Fruit fly (Drosophila melanogaster) whole organism, embryonic: ENCODE measurements around the gene Arpc2.

Experiments
- Ada2b ChIP-seq: fragments of 200-800 bp; sonication (Bioruptor generic); IDR thresholded peaks from 2 replicates; pipeline ENCODE4 v1.3.6; 2022; ENCODE audit warnings: missing biosample characterization, missing genetic modification characterization
- Atf6 ChIP-seq: fragments of 200-800 bp; sonication (Bioruptor generic); IDR thresholded peaks from 2 replicates; pipeline ENCODE4 v1.3.6; 2022; ENCODE audit warnings: missing biosample characterization, missing genetic modification characterization
- CG11093 ChIP-seq: fragments of 200-800 bp; sonication (Bioruptor generic); IDR thresholded peaks from 3 replicates; pipeline ENCODE4 v1.3.6; 2022; ENCODE audit warnings: missing biosample characterization, missing genetic modification characterization
- CG13123 ChIP-seq: fragments of 200-800 bp; sonication (Bioruptor generic); optimal IDR thresholded peaks from 2 replicates; lab custom pipeline; 2016; ENCODE audit warnings: missing biosample characterization, missing genetic modification characterization
- CG14050 ChIP-seq: fragments of 200-800 bp; sonication (Bioruptor generic); IDR thresholded peaks from 3 replicates; pipeline ENCODE4 v1.3.6; 2022; ENCODE audit warnings: missing biosample characterization, missing genetic modification characterization
- CG14710 ChIP-seq: fragments of 200-800 bp; sonication (Bioruptor generic); optimal IDR thresholded peaks from 3 replicates; lab custom pipeline; 2019; ENCODE audit warnings: missing biosample characterization, mild to moderate bottlenecking, missing genetic modification characterization, moderate library complexity
- CG17328 ChIP-seq: fragments of 200-800 bp; sonication (Bioruptor generic); IDR thresholded peaks from 2 replicates; pipeline ENCODE4 v1.3.6; 2022; ENCODE audit warnings: missing biosample characterization, missing genetic modification characterization
- CG2199 ChIP-seq: fragments of 200-800 bp; sonication (Bioruptor generic); IDR thresholded peaks from 3 replicates; pipeline ENCODE4 v1.3.6; 2022; ENCODE audit warnings: missing biosample characterization, missing genetic modification characterization
- CG30431 ChIP-seq: fragments of 200-800 bp; sonication (Bioruptor generic); optimal IDR thresholded peaks from 2 replicates; lab custom pipeline; 2017; ENCODE audit warnings: missing biosample characterization, missing genetic modification characterization
- CG3838 ChIP-seq: fragments of 200-800 bp; sonication (Bioruptor generic); optimal IDR thresholded peaks from 3 replicates; lab custom pipeline; 2016; ENCODE audit warnings: missing biosample characterization, missing genetic modification characterization
- CG6654 ChIP-seq: fragments of 200-800 bp; sonication (Bioruptor generic); optimal IDR thresholded peaks from 2 replicates; lab custom pipeline; 2017; ENCODE audit warnings: missing biosample characterization, mild to moderate bottlenecking, missing genetic modification characterization
- CG6791 ChIP-seq: fragments of 200-800 bp; sonication (Bioruptor generic); IDR thresholded peaks from 3 replicates; pipeline ENCODE4 v1.3.6; 2022; ENCODE audit warnings: missing biosample characterization, missing genetic modification characterization; ENCODE audit not compliant: partially characterized antibody
- CG7839 ChIP-seq: fragments of 200-800 bp; sonication (Bioruptor generic); optimal IDR thresholded peaks from 3 replicates; lab custom pipeline; 2018; ENCODE audit warnings: missing biosample characterization, mild to moderate bottlenecking, missing genetic modification characterization, moderate library complexity
- CG9437 ChIP-seq: fragments of 200-800 bp; sonication (Bioruptor generic); optimal IDR thresholded peaks from 2 replicates; lab custom pipeline; 2018; ENCODE audit warnings: missing biosample characterization, mild to moderate bottlenecking, missing genetic modification characterization
- CTCF ChIP-seq: fragments of 200-800 bp; sonication (Bioruptor generic); optimal IDR thresholded peaks from 2 replicates; lab custom pipeline; 2017; ENCODE audit warnings: missing biosample characterization, mild to moderate bottlenecking, missing genetic modification characterization, moderate library complexity
- CrebB ChIP-seq: fragments of 200-800 bp; sonication (Bioruptor generic); optimal IDR thresholded peaks from 3 replicates; lab custom pipeline; 2018; ENCODE audit warnings: missing biosample characterization, mild to moderate bottlenecking, missing genetic modification characterization
- Deaf1 ChIP-seq: fragments of 200-800 bp; optimal IDR thresholded peaks from 3 replicates; lab custom pipeline; 2019; ENCODE audit warnings: missing biosample characterization, mild to moderate bottlenecking, missing genetic modification characterization, moderate library complexity
- Eip74EF ChIP-seq, 2 experiments: fragments of 200-800 bp in 1 of 2; fragments of >200 bp in 1 of 2; sonication (Bioruptor generic) in 1 of 2; optimal IDR thresholded peaks; 2 replicates each; lab custom pipeline; 2017 to 2019; ENCODE audit warnings: missing biosample characterization in 2 of 2, missing genetic modification characterization in 2 of 2, mild to moderate bottlenecking in 1 of 2, moderate library complexity in 1 of 2
- H2.0 ChIP-seq: fragments of 200-800 bp; sonication (Bioruptor generic); IDR thresholded peaks from 2 replicates; pipeline ENCODE4 v1.3.6; 2022; ENCODE audit warnings: missing biosample characterization, missing genetic modification characterization
- Lhr ChIP-seq: fragments of 200-800 bp; sonication (Bioruptor generic); optimal IDR thresholded peaks from 3 replicates; lab custom pipeline; 2017; ENCODE audit warnings: mild to moderate bottlenecking, missing biosample characterization, missing genetic modification reagents, missing genetic modification characterization
- NfI ChIP-seq: fragments of 200-800 bp; sonication (Bioruptor generic); optimal IDR thresholded peaks from 3 replicates; lab custom pipeline; 2018; ENCODE audit warnings: missing biosample characterization, mild to moderate bottlenecking, missing genetic modification characterization, moderate library complexity
- Usf ChIP-seq: fragments of 200-800 bp; sonication (Bioruptor generic); optimal IDR thresholded peaks from 2 replicates; lab custom pipeline; 2017; ENCODE audit warnings: missing genotype, missing biosample characterization, missing genetic modification characterization
- bcd ChIP-seq: fragments of 200-800 bp; sonication (Bioruptor generic); optimal IDR thresholded peaks from 2 replicates; lab custom pipeline; 2017; ENCODE audit warnings: missing biosample characterization, mild to moderate bottlenecking, missing genetic modification characterization
- chif ChIP-seq, 2 experiments: fragments of 200-800 bp; sonication (Bioruptor generic); optimal IDR thresholded peaks; 3 replicates each; lab custom pipeline; 2016; ENCODE audit warnings: missing biosample characterization in 2 of 2, missing genetic modification characterization in 2 of 2
- corto ChIP-seq: fragments of 200-800 bp; sonication (Bioruptor generic); optimal IDR thresholded peaks from 2 replicates; lab custom pipeline; 2016; ENCODE audit warnings: missing biosample characterization, mild to moderate bottlenecking, missing genetic modification characterization, moderate library complexity
- croc ChIP-seq: fragments of 200-800 bp; sonication (Bioruptor generic); conservative IDR thresholded peaks from 3 replicates; pipeline ENCODE4 v1.3.6; 2022; ENCODE audit warnings: missing biosample characterization, missing genetic modification characterization
- dimm ChIP-seq: fragments of 200-800 bp; sonication (Bioruptor generic); IDR thresholded peaks from 2 replicates; pipeline ENCODE4 v1.3.6; 2022; ENCODE audit warnings: missing biosample characterization, missing genetic modification characterization
- ftz-f1 ChIP-seq: fragments of 200-800 bp; sonication (Bioruptor generic); optimal IDR thresholded peaks from 2 replicates; lab custom pipeline; 2016; ENCODE audit warnings: missing biosample characterization, missing genetic modification characterization
- gsb ChIP-seq: fragments of 200-800 bp; sonication (Bioruptor generic); IDR thresholded peaks from 2 replicates; pipeline ENCODE4 v1.3.6; 2022; ENCODE audit warnings: missing biosample characterization, missing genetic modification characterization
- hbn ChIP-seq: fragments of 200-800 bp; sonication (Bioruptor generic); IDR thresholded peaks from 2 replicates; pipeline ENCODE4 v1.3.6; 2022; ENCODE audit warnings: missing biosample characterization, missing genetic modification characterization; ENCODE audit not compliant: partially characterized antibody
- jigr1 ChIP-seq: fragments of 200-800 bp; sonication (Bioruptor generic); IDR thresholded peaks from 3 replicates; pipeline ENCODE4 v1.3.6; 2022; ENCODE audit warnings: missing biosample characterization, missing genetic modification characterization
- kni ChIP-seq: fragments of 200-800 bp; sonication (Bioruptor generic); optimal IDR thresholded peaks from 3 replicates; lab custom pipeline; 2017; ENCODE audit warnings: mild to moderate bottlenecking, missing biosample characterization, missing genetic modification reagents, missing genetic modification characterization
- lilli ChIP-seq: fragments of 200-800 bp; sonication (Bioruptor generic); optimal IDR thresholded peaks from 3 replicates; lab custom pipeline; 2016; ENCODE audit warnings: missing biosample characterization, missing genetic modification characterization
- lov ChIP-seq, 2 experiments: fragments of 200-800 bp in 1 of 2; fragments of >200 bp in 1 of 2; sonication (Bioruptor generic) in 1 of 2; IDR thresholded peaks in 1 of 2; optimal IDR thresholded peaks in 1 of 2; 2 replicates in 1 of 2; 3 replicates in 1 of 2; pipeline versions ENCODE4 v1.3.6 to Lab custom; 2017 to 2022; ENCODE audit warnings: missing biosample characterization in 1 of 2, missing genetic modification characterization in 1 of 2
- maf-S ChIP-seq: fragments of 200-800 bp; sonication (Bioruptor generic); optimal IDR thresholded peaks from 2 replicates; lab custom pipeline; 2016; ENCODE audit warnings: missing biosample characterization, missing genetic modification characterization
- mam ChIP-seq: fragments of 200-800 bp; sonication (Bioruptor generic); optimal IDR thresholded peaks from 3 replicates; lab custom pipeline; 2016; ENCODE audit warnings: missing biosample characterization, missing genetic modification characterization
- nerfin-2 ChIP-seq: fragments of 200-800 bp; sonication (Bioruptor generic); IDR thresholded peaks from 2 replicates; pipeline ENCODE4 v1.3.6; 2022; ENCODE audit warnings: missing biosample characterization, missing genetic modification characterization; ENCODE audit not compliant: partially characterized antibody
- odd ChIP-seq: fragments of 200-800 bp; sonication (Bioruptor generic); optimal IDR thresholded peaks from 2 replicates; lab custom pipeline; 2017; ENCODE audit warnings: missing biosample characterization, mild to moderate bottlenecking, missing genetic modification characterization
- org-1 ChIP-seq: fragments of 200-800 bp; sonication (Bioruptor generic); optimal IDR thresholded peaks from 2 replicates; lab custom pipeline; 2017; ENCODE audit warnings: missing biosample characterization, missing genetic modification characterization
- pan ChIP-seq, 4 experiments: fragments of >200 bp in 3 of 4; fragments of 200-800 bp in 1 of 4; sonication (Bioruptor generic) in 1 of 4; optimal IDR thresholded peaks in 3 of 4; IDR thresholded peaks in 1 of 4; 2 replicates each; pipeline versions ENCODE4 v1.3.6 to Lab custom; 2017 to 2022; ENCODE audit warnings: missing biosample characterization in 2 of 4, missing genetic modification characterization in 2 of 4, mixed read lengths in 1 of 4
- peb ChIP-seq: fragments of 200-800 bp; sonication (Bioruptor generic); IDR thresholded peaks from 2 replicates; pipeline ENCODE4 v1.3.6; 2022; ENCODE audit warnings: missing biosample characterization, missing genetic modification characterization
- rib ChIP-seq: fragments of 200-800 bp; sonication (Bioruptor generic); IDR thresholded peaks from 2 replicates; pipeline ENCODE4 v1.3.6; 2022; ENCODE audit warnings: missing biosample characterization, missing genetic modification characterization
- row ChIP-seq: fragments of 200-800 bp; sonication (Bioruptor generic); IDR thresholded peaks from 3 replicates; pipeline ENCODE4 v1.3.6; 2022; ENCODE audit warnings: missing biosample characterization, missing genetic modification characterization
- sc ChIP-seq, 3 experiments: fragments of >200 bp in 2 of 3; fragments of 200-800 bp in 1 of 3; sonication (Bioruptor generic) in 1 of 3; optimal IDR thresholded peaks; 2 replicates in 2 of 3; 3 replicates in 1 of 3; lab custom pipeline; 2017; ENCODE audit warnings: mild to moderate bottlenecking in 1 of 3, missing biosample characterization in 1 of 3, missing genetic modification characterization in 1 of 3, missing genetic modification reagents in 1 of 3
- sens-2 ChIP-seq: fragments of 200-800 bp; sonication (Bioruptor generic); IDR thresholded peaks from 2 replicates; pipeline ENCODE4 v1.3.6; 2022; ENCODE audit warnings: missing biosample characterization, missing genetic modification characterization
- stc ChIP-seq: fragments of 200-800 bp; sonication (Bioruptor generic); IDR thresholded peaks from 2 replicates; pipeline ENCODE4 v1.3.6; 2022; ENCODE audit warnings: missing biosample characterization, missing genetic modification characterization
- tna ChIP-seq: fragments of 200-800 bp; sonication (Bioruptor generic); IDR thresholded peaks from 2 replicates; pipeline ENCODE4 v1.3.6; 2022; ENCODE audit warnings: missing biosample characterization, missing genetic modification characterization; ENCODE audit not compliant: partially characterized antibody
- tx ChIP-seq: fragments of 200-800 bp; sonication (Bioruptor generic); optimal IDR thresholded peaks from 2 replicates; lab custom pipeline; 2016; ENCODE audit warnings: missing biosample characterization, missing genetic modification characterization
- z ChIP-seq: fragments of 200-800 bp; sonication (Bioruptor generic); IDR thresholded peaks from 3 replicates; pipeline ENCODE4 v1.3.6; 2022; ENCODE audit warnings: missing biosample characterization, missing genetic modification characterization

Arpc2 gene

dm6 chr2L:20414750-20415211 is 2.1 kb upstream of the Arpc2 start, which contains the start of gene CG10947 (continued):
- TF ChIP-seq odd (peak; percentile 69), row (GFP tag; lab: Robert Waterston, UW) (peak; percentile 24; the same call in 1 of the 3 replicates), CG13123 (GFP tag; lab: Kevin White, UChicago) (peak; percentile 57), CG30431 (peak; percentile 42), rib (GFP tag; lab: Robert Waterston, UW) (peak; percentile 48; the same call in 1 of the 2 replicates), CG7839 (peak; percentile 61), CTCF (GFP tag; lab: Kevin White, UChicago) (peak; percentile 94), maf-S (GFP tag; lab: Kevin White, UChicago) (peak; percentile 68), gsb (GFP tag; lab: Robert Waterston, UW) (no peak; the same call in 1 of the 2 replicates), CG3838 (GFP tag; lab: Kevin White, UChicago) (no peak), peb (GFP tag; lab: Robert Waterston, UW) (0 out of 2 replicates have a peak, but pooled peaks have one; percentile 13), Ada2b (GFP tag; lab: Robert Waterston, UW) (peak; percentile 47; the same call in 1 of the 2 replicates), tx (GFP tag; lab: Kevin White, UChicago) (peak; percentile 56), croc (GFP tag; lab: Robert Waterston, UW) (no peak; the same call in 2 of the 3 replicates), Usf (peak; percentile 17), mam (GFP tag; lab: Kevin White, UChicago) (peak; percentile 67), ftz-f1 (GFP tag; lab: Kevin White, UChicago) (peak; percentile 11), bcd (GFP tag; lab: Kevin White, UChicago) (peak; percentile 64), hbn (peak; percentile 51), NfI (GFP tag; lab: Kevin White, UChicago) (peak; percentile 82), Eip74EF (GFP tag; optimal IDR thresholded peaks at IDR 0.05; lab: Kevin White, UChicago) (no peak), org-1 (peak; percentile 29), Deaf1 (tag; lab: Kevin White, UChicago) (no peak), CrebB (tag; lab: Kevin White, UChicago) (peak; percentile 34), CG6654 (peak; percentile 25), jigr1 (GFP tag; lab: Robert Waterston, UW) (no peak), dimm (no peak), CG11093 (GFP tag; lab: Robert Waterston, UW) (no peak), lilli (GFP tag; lab: Kevin White, UChicago) (peak; percentile 62), CG6791 (GFP tag; lab: Robert Waterston, UW) (peak; percentile 70; the same call in 2 of the 3 replicates), CG14050 (GFP tag; lab: Robert Waterston, UW) (no peak), lov (optimal IDR thresholded peaks at IDR 0.05; lab: Kevin White, UChicago) (no peak), lov (GFP tag; IDR thresholded peaks at IDR 0.05; lab: Robert Waterston, UW) (peak; percentile 70; the same call in 1 of the 3 replicates), z (no peak), pan (optimal IDR thresholded peaks at IDR 0.05; lab: Kevin White, UChicago) (no peak), pan (GFP tag; optimal IDR thresholded peaks at IDR 0.05 in 1 of 2, IDR thresholded peaks at IDR 0.05 in 1 of 2) (peak in 1 of 2 experiments; percentile 54), CG2199 (0 out of 3 replicates have a peak, but pooled peaks have one; percentile 24), CG14710 (tag; lab: Kevin White, UChicago) (peak; percentile 28), Atf6 (GFP tag; lab: Robert Waterston, UW) (no peak), Lhr (peak; percentile 79), CG17328 (GFP tag; lab: Robert Waterston, UW) (peak; percentile 55; the same call in 1 of the 2 replicates), sc (optimal IDR thresholded peaks at IDR 0.05; lab: Kevin White, UChicago) (no peak), sc (GFP tag; optimal IDR thresholded peaks at IDR 0.05; lab: Kevin White, UChicago) (peak; percentile 18), chif (GFP tag; optimal IDR thresholded peaks at IDR 0.05; lab: Kevin White, UChicago) (peak; percentile 60 to 65), nerfin-2 (GFP tag; lab: Robert Waterston, UW) (0 out of 2 replicates have a peak, but pooled peaks have one; percentile 34), CG9437 (GFP tag; lab: Kevin White, UChicago) (peak; percentile 95), stc (GFP tag; lab: Robert Waterston, UW) (no peak), corto (no peak), tna (GFP tag; lab: Robert Waterston, UW) (no peak), kni (GFP tag; lab: Kevin White, UChicago) (no peak), H2.0 (peak; percentile 73), sens-2 (GFP tag; lab: Robert Waterston, UW) (no peak)
